Worm (Caenorhabditis elegans) whole organism, L4 larva: ENCODE data around the gene gldi-8.

Source experiments
- F10B5.3 ChIP-seq: sonication (generic microtip); optimal IDR thresholded peaks from 2 replicates; lab custom pipeline; 2016; ENCODE audit warnings: mild to moderate bottlenecking, missing genetic modification characterization, missing compliant biosample characterization
- F26F4.8 ChIP-seq: fragments of 200-800 bp; sonication (Bioruptor generic); conservative IDR thresholded peaks from 2 replicates; pipeline ENCODE4 v1.3.6; 2022; ENCODE audit warnings: missing genetic modification characterization, missing compliant biosample characterization
- R02D3.7 ChIP-seq: fragments of 150-350 bp; sonication (generic microtip); optimal IDR thresholded peaks from 3 replicates; lab custom pipeline; 2014; ENCODE audit warnings: missing biosample characterization, missing genetic modification characterization
- T20F7.1 ChIP-seq: fragments of 200-800 bp; sonication (Bioruptor generic); optimal IDR thresholded peaks from 2 replicates; lab custom pipeline; 2018; ENCODE audit warnings: mild to moderate bottlenecking, missing genetic modification characterization, missing compliant biosample characterization
- T26A8.4 ChIP-seq: fragments of 200-800 bp; sonication (Bioruptor generic); IDR thresholded peaks from 2 replicates; pipeline ENCODE4 v1.3.6; 2022; ENCODE audit warnings: missing genetic modification characterization, missing compliant biosample characterization
- ZK337.2 ChIP-seq: fragments of 200-800 bp; sonication (Bioruptor generic); IDR thresholded peaks from 2 replicates; pipeline ENCODE4 v1.3.6; 2022; ENCODE audit warnings: missing genetic modification reagents, missing genetic modification characterization, missing compliant biosample characterization
- aha-1 ChIP-seq: fragments of 150-350 bp; peaks from one replicate; lab custom pipeline; 2014; ENCODE audit warnings: missing biosample characterization, missing genetic modification characterization
- arid-1 ChIP-seq: fragments of 200-800 bp; sonication (Bioruptor generic); conservative IDR thresholded peaks from 2 replicates; pipeline ENCODE4 v1.3.6; 2022; ENCODE audit warnings: missing genetic modification reagents, missing genetic modification characterization, missing compliant biosample characterization
- ceh-44 ChIP-seq: fragments of 200-800 bp; sonication (Bioruptor generic); IDR thresholded peaks from 2 replicates; pipeline ENCODE4 v1.3.6; 2022; ENCODE audit warnings: missing genetic modification reagents, missing genetic modification characterization, missing compliant biosample characterization
- ceh-82 ChIP-seq: sonication (generic microtip); optimal IDR thresholded peaks from 2 replicates; lab custom pipeline; 2017; ENCODE audit warnings: missing biosample characterization, missing genetic modification characterization
- ces-1 ChIP-seq: fragments of 150-350 bp; sonication (generic microtip); optimal IDR thresholded peaks from 4 replicates; lab custom pipeline; 2014; ENCODE audit warnings: missing biosample characterization, missing genetic modification reagents, missing genetic modification characterization
- daf-12 ChIP-seq: fragments of 150-350 bp; optimal IDR thresholded peaks from 2 replicates; lab custom pipeline; 2014; ENCODE audit warnings: missing biosample characterization, missing genetic modification reagents, missing genetic modification characterization
- daf-19 ChIP-seq: fragments of 200-800 bp; sonication (Bioruptor generic); conservative IDR thresholded peaks from 2 replicates; pipeline ENCODE4 v1.3.6; 2022; ENCODE audit warnings: missing genetic modification characterization, missing compliant biosample characterization
- dpl-1 ChIP-seq: fragments of 150-350 bp; optimal IDR thresholded peaks from 2 replicates; lab custom pipeline; 2014; ENCODE audit warnings: missing biosample characterization, missing genetic modification reagents, missing genetic modification characterization
- egl-43 ChIP-seq: fragments of 200-800 bp; sonication (Bioruptor generic); IDR thresholded peaks from 2 replicates; pipeline ENCODE4 v1.3.6; 2022; ENCODE audit warnings: missing genetic modification reagents, missing genetic modification characterization, missing compliant biosample characterization
- fos-1 ChIP-seq: fragments of 150-350 bp; optimal IDR thresholded peaks from 2 replicates; lab custom pipeline; 2014; ENCODE audit warnings: missing biosample characterization, missing genetic modification characterization
- hlh-11 ChIP-seq: fragments of 200-800 bp; sonication (Bioruptor generic); optimal IDR thresholded peaks from 2 replicates; lab custom pipeline; 2018; ENCODE audit warnings: mild to moderate bottlenecking, missing genetic modification characterization, missing compliant biosample characterization
- hlh-30 ChIP-seq: sonication (generic microtip); optimal IDR thresholded peaks from 2 replicates; lab custom pipeline; 2017; ENCODE audit warnings: antibody characterized with exemption, mild to moderate bottlenecking, missing genetic modification characterization, missing compliant biosample characterization; ENCODE audit not compliant: insufficient read depth
- jun-1 ChIP-seq: fragments of 150-350 bp; optimal IDR thresholded peaks from 2 replicates; lab custom pipeline; 2014; ENCODE audit warnings: missing biosample characterization, missing genetic modification reagents, missing genetic modification characterization
- lin-29 ChIP-seq: fragments of 200-800 bp; sonication (Bioruptor generic); IDR thresholded peaks from 2 replicates; pipeline ENCODE4 v1.3.6; 2022; ENCODE audit warnings: missing genetic modification reagents, missing genetic modification characterization, missing compliant biosample characterization
- lin-39 ChIP-seq: fragments of 150-350 bp; optimal IDR thresholded peaks from 2 replicates; lab custom pipeline; 2014; ENCODE audit warnings: missing biosample characterization, missing genetic modification reagents, missing genetic modification characterization
- madf-5 ChIP-seq, 2 experiments: fragments of 200-800 bp; sonication (Bioruptor generic); IDR thresholded peaks; 2 replicates each; pipeline ENCODE4 v1.3.6; 2022; ENCODE audit warnings: missing compliant biosample characterization in 2 of 2, missing genetic modification characterization in 2 of 2
- madf-9 ChIP-seq: fragments of 200-800 bp; sonication (Bioruptor generic); conservative IDR thresholded peaks from 2 replicates; pipeline ENCODE4 v1.3.6; 2022; ENCODE audit warnings: missing genetic modification reagents, missing genetic modification characterization, missing compliant biosample characterization
- mes-2 ChIP-seq: sonication (generic microtip); optimal IDR thresholded peaks from 2 replicates; lab custom pipeline; 2016; ENCODE audit warnings: missing genotype, mild to moderate bottlenecking, missing genetic modification characterization, missing compliant biosample characterization; ENCODE audit not compliant: poor library complexity, severe bottlenecking
- mxl-2 ChIP-seq: fragments of 200-800 bp; sonication (Bioruptor generic); conservative IDR thresholded peaks from 2 replicates; pipeline ENCODE4 v1.3.6; 2022; ENCODE audit warnings: missing genetic modification reagents, missing genetic modification characterization, missing compliant biosample characterization
- nhr-25 ChIP-seq: sonication (generic microtip); optimal IDR thresholded peaks from 2 replicates; lab custom pipeline; 2017; ENCODE audit warnings: missing genetic modification characterization, mild to moderate bottlenecking, missing compliant biosample characterization, antibody characterized with exemption, moderate library complexity, borderline replicate concordance; ENCODE audit not compliant: insufficient read depth
- pqm-1 ChIP-seq: sonication (generic microtip); optimal IDR thresholded peaks from 2 replicates; lab custom pipeline; 2017; ENCODE audit warnings: missing biosample characterization, missing genetic modification characterization
- saeg-2 ChIP-seq: fragments of 200-800 bp; sonication (Bioruptor generic); IDR thresholded peaks from 2 replicates; pipeline ENCODE4 v1.3.6; 2022; ENCODE audit warnings: missing genetic modification reagents, missing genetic modification characterization, missing compliant biosample characterization
- unc-62 ChIP-seq, 3 experiments: fragments of 150-350 bp in 1 of 3; sonication (generic microtip); optimal IDR thresholded peaks in 2 of 3; peaks in 1 of 3; 1 replicate in 1 of 3; 2 replicates in 2 of 3; lab custom pipeline; 2014 to 2017; ENCODE audit warnings: missing biosample characterization in 3 of 3, missing genetic modification characterization in 3 of 3, missing genetic modification reagents in 3 of 3, missing genotype in 1 of 3
- zag-1 ChIP-seq: fragments of 150-350 bp; optimal IDR thresholded peaks from 2 replicates; lab custom pipeline; 2014; ENCODE audit warnings: missing biosample characterization, missing genetic modification characterization
- zfp-3 ChIP-seq: fragments of 200-800 bp; sonication (Bioruptor generic); conservative IDR thresholded peaks from 2 replicates; pipeline ENCODE4 v1.3.6; 2022; ENCODE audit warnings: missing genetic modification reagents, missing genetic modification characterization, missing compliant biosample characterization
- zip-2 ChIP-seq: fragments of 150-350 bp; optimal IDR thresholded peaks from 2 replicates; lab custom pipeline; 2014; ENCODE audit warnings: missing biosample characterization, missing genetic modification characterization
- ztf-11 ChIP-seq: fragments of 150-350 bp; optimal IDR thresholded peaks from 2 replicates; lab custom pipeline; 2014; ENCODE audit warnings: missing biosample characterization, missing genetic modification characterization
- ztf-7 ChIP-seq: fragments of 150-350 bp; optimal IDR thresholded peaks from 2 replicates; lab custom pipeline; 2014; ENCODE audit warnings: missing biosample characterization, missing genetic modification characterization

gldi-8 gene

ce11 chrIII:12642511-12643168 is 43.1 kb upstream of the gldi-8 start:
- TF ChIP-seq jun-1 (tag; lab: Kevin White, UChicago) (no peak), aha-1 (tag; lab: Kevin White, UChicago) (peak; percentile 71), ztf-11 (tag; lab: Kevin White, UChicago) (no peak), zfp-3 (GFP tag; lab: Robert Waterston, UW) (no peak), T20F7.1 (GFP tag; lab: Kevin White, UChicago) (no peak)

ce11 chrIII:12640386-12641024 is 41.0 kb upstream of the gldi-8 start:
- TF ChIP-seq egl-43 (GFP tag; lab: Robert Waterston, UW) (no peak), hlh-11 (tag; lab: Kevin White, UChicago) (no peak), zip-2 (tag; lab: Kevin White, UChicago) (no peak), arid-1 (GFP tag; lab: Robert Waterston, UW) (no peak), lin-39 (tag; lab: Kevin White, UChicago) (no peak), ceh-44 (GFP tag; lab: Robert Waterston, UW) (no peak), saeg-2 (GFP tag; lab: Robert Waterston, UW) (no peak), ceh-82 (no peak)

DNA sequence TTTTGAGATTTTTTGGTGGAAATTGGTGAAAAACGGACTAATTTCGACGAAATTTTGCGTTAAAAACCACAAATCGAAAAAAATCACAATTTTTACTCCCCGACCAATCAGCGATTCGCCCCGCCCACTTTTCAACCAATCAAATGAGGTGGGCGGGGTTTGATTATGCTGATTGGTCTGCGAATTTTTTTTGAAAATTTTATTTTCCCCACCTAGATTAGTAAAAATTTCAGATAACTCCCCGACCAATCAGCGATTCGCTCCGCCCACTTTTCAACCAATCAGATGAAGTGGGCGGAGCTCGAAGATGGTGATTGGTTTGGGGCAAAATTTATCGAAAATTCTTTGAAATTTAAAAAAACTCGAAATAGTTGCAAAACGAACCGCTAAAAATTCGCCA is 39.7 kb upstream of the gldi-8 start:
- TF ChIP-seq pqm-1 (tag; lab: Kevin White, UChicago): no peak
- no peak for TF ChIP-seq unc-62 (GFP tag; optimal IDR thresholded peaks at IDR 0.05 in 1 of 2; lab: Kevin White, UChicago)
- no peak for TF ChIP-seq unc-62 (tag; optimal IDR thresholded peaks at IDR 0.05; lab: Kevin White, UChicago)
- TF ChIP-seq fos-1 (tag; lab: Kevin White, UChicago): no peak
- TF ChIP-seq lin-39 (tag; lab: Kevin White, UChicago): no peak
- TF ChIP-seq madf-9 (GFP tag; lab: Robert Waterston, UW): no peak
- TF ChIP-seq arid-1 (GFP tag; lab: Robert Waterston, UW): no peak
- no peak for TF ChIP-seq dpl-1 (GFP tag; lab: Kevin White, UChicago)
- no peak for TF ChIP-seq mxl-2 (GFP tag; lab: Robert Waterston, UW)
- no peak for TF ChIP-seq R02D3.7 (tag; lab: Kevin White, UChicago)
- no peak for TF ChIP-seq ces-1
- no peak for TF ChIP-seq lin-29 (GFP tag; lab: Robert Waterston, UW)

DNA sequence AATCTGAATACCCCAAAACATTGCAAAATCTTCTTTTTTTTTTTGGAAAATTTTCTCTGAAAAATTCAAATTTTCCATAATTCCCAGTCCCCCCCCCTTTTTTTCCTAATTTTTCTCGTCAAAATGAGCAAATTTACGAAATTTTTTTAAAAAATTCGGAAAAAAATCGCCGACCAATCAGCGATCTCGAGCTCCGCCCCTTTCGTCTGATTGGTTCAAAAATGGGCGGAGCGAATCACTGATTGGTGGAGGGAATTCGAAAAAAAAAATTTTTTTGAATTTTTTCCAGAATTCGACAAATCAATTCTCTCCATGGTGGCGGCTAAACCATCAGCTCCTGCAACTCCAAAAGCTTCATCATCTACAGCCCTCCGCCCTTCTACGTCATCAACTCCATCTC is 39.1 kb upstream of the gldi-8 start:
- TF ChIP-seq ZK337.2 (GFP tag; lab: Robert Waterston, UW) (no peak), ztf-7 (tag; lab: Kevin White, UChicago) (no peak), hlh-30 (tag; lab: Kevin White, UChicago) (no peak), F26F4.8 (GFP tag; lab: Robert Waterston, UW) (no peak), madf-5 (GFP tag; IDR thresholded peaks at IDR 0.05; lab: Robert Waterston, UW) (no peak), zag-1 (tag; lab: Kevin White, UChicago) (no peak), daf-12 (tag; lab: Kevin White, UChicago) (no peak), hlh-11 (tag; lab: Kevin White, UChicago) (no peak), mes-2 (tag; lab: Kevin White, UChicago) (no peak), T26A8.4 (GFP tag; lab: Robert Waterston, UW) (no peak), F10B5.3 (no peak), R02D3.7 (tag; lab: Kevin White, UChicago) (no peak), daf-19 (GFP tag; lab: Robert Waterston, UW) (no peak), nhr-25 (tag; lab: Kevin White, UChicago) (no peak)
- TF ChIP-seq, all 104 proteins: peak for 0
